Fruit fly (Drosophila melanogaster): ENCODE data around the gene CG9500.

DNA sequence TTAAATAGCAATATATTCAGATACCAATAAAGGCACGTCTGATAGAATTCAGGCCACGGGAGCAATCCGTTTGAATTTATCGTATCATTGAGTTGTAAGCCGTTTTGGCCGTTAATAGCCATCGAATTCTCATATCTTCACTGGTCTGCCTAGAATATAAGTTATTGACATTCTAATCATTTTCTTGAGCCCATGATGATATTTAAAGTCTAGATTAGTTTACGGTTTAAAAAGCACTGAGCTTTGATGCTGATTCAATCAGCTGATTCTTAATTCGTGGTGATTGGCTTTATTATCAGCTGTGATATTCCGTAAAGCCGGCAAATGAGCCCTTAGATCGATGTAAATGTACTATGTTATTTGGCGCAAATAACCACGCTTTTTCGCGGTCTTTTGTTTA lies 14.0 kb upstream of the CG9500 start, which contains the start of gene slam:
- TF ChIP-seq Atf6 (GFP tag; IDR thresholded peaks at IDR 0.05) = no peak
- TF ChIP-seq nmo (GFP tag; optimal IDR thresholded peaks at IDR 0.05) = no peak
- no peak for TF ChIP-seq kni (GFP tag; optimal IDR thresholded peaks at IDR 0.05)
- no peak for TF ChIP-seq CG3847 (GFP tag; IDR thresholded peaks at IDR 0.05)
- TF ChIP-seq CG2116 (GFP tag; optimal IDR thresholded peaks at IDR 0.05) = no peak
- no peak for TF ChIP-seq amos (GFP tag; IDR thresholded peaks at IDR 0.05; ENCODE audit: partially characterized antibody)
- TF ChIP-seq Eip74EF (GFP tag; optimal IDR thresholded peaks at IDR 0.05) = no peak
- no peak for TF ChIP-seq zfh1 (GFP tag; IDR thresholded peaks at IDR 0.05)
- no peak for TF ChIP-seq Jarid2 (GFP tag; optimal IDR thresholded peaks at IDR 0.05)
- TF ChIP-seq rib (GFP tag; IDR thresholded peaks at IDR 0.05) = no peak
- TF ChIP-seq CG18764 (GFP tag; optimal IDR thresholded peaks at IDR 0.05) = no peak
- no peak for TF ChIP-seq Sin3A (optimal IDR thresholded peaks at IDR 0.05)
- no peak for TF ChIP-seq CG5180 (GFP tag; optimal IDR thresholded peaks at IDR 0.05)

All from whole organism, embryonic.